Fruit fly (Drosophila melanogaster): Measurements from ENCODE around the gene CG32026.
A peak's percentile ranks its signal among the peaks of the same experiment; 100 is the strongest.

Gene CG32026

dm6 chr3L:8836162-8836561, at the start of gene CG32026:
CG32026 (plus strand) TSS chr3L:8836462.
- no peak for TF ChIP-seq noc (tag; optimal IDR thresholded peaks at IDR 0.05)

DNA sequence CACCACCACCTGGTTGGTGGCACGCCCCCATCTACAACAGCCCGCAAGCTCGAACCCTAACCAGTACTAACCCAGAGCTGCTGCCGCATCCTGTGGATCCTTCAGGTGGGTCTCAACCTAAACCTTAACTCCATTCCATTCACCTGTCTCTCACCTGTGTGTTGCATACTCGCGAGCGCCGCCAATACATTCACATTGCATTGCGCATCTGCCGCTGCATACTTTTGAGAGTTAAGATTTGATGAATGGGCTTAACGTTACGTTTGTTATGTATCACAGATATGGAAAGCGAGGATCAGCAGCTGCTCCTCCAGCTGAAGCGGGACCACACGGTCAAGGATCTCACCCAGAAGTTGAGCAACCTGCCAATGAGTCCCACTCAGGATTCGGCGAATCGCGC, 49.0 kb upstream of the CG32026 start:
- no peak for TF ChIP-seq noc (tag; optimal IDR thresholded peaks at IDR 0.05)

DNA sequence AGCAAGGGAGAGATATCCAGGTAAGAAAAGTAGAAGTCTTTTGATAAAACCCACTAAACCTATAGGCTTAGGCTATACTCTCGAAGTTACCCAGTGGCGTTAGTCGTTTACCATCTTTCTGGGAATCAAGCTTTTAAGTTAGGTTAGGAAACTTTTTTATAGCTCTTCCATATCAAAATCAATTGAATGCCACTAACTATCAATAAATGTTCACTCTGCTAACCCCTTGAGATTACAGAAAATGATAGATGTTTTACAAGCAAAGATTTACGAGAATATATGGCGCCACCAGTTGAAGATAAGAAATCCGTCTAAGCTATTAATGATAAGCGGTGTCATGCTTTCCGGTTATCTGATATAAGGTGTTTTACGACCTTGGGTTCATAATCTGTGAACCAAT, 48.6 kb upstream of the CG32026 start:
- peak; percentile 44 for TF ChIP-seq noc (tag; optimal IDR thresholded peaks at IDR 0.05)

- no peak for TF ChIP-seq noc (tag; optimal IDR thresholded peaks at IDR 0.05)
Observed at dm6 chr3L:8788445-8788844, 47.8 kb upstream of the CG32026 start, which contains the start of gene Acbp5. Acbp5 (minus strand) TSS chr3L:8788545.

- TF ChIP-seq noc (tag; optimal IDR thresholded peaks at IDR 0.05), result no peak
Observed at dm6 chr3L:8798129-8798528, 38.1 kb upstream of the CG32026 start.

dm6 chr3L:8798539-8798938, 37.7 kb upstream of the CG32026 start:
- TF ChIP-seq noc (tag; optimal IDR thresholded peaks at IDR 0.05), result no peak

DNA sequence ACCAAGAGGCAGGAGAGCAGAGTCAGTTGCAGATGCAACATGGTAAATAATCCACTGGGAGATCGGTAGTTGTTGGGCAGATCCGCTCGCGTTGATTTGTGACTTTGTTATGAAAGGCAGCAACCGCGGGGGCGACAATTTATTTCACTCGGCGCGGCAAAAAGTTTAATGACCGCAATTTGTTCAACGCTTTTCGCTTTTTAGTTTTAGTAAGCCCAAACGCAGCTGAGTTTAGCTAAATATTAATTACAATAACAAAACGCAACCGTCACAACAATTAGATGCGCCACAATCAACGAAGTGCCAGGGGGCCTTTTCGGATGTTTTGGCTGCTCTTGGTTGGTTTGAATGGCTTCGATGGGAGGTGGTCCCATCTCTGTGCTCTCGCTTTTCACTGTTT, 35.8 kb upstream of the CG32026 start, which contains the start of gene CG13310:
TSS of gene CG13310 (minus strand) at position 101 of the 400 bp plus-strand sequence.
- no peak for TF ChIP-seq noc (tag; optimal IDR thresholded peaks at IDR 0.05)

dm6 chr3L:8802064-8802463, 34.2 kb upstream of the CG32026 start, which contains the start of the genes CG13311 and CG34426:
CG13311 (minus strand) TSS chr3L:8802164.
CG34426 (plus strand) TSS chr3L:8802463.
- TF ChIP-seq noc (tag; optimal IDR thresholded peaks at IDR 0.05), result no peak

DNA sequence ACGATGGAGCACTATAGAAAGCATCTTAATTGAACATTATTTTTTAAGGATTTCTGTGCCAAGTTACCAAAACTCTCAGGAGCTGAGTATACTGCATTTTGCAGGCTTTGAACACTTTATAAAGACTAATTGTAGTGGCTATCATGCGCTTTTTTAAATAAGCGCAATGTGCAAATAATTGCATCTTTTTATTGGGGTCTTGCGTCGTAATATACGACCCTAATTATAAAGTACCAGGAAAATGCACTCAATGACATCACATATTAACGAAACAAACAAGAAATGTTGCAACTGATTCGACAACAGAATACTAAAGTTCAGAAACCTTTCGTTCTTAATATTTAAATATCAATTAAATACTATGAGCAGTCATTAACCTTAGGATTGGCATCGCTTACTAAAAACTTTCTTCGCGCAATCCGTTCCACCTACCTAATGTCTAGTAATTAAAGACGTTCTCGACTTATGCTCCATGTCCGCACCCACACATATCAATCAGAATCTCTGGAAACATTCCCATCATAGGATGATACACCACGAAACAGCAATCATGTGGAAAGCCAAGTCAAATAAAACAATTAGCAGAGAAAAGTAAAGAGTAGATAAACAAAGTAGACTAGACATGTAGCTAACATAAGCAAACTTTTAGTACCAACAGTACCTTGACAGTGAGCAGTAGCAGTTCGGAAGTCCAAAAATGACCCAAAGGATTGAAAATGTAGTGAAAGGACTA, 32.0 kb upstream of the CG32026 start, which contains the start of the genes CG32023 and CG34427:
TSS of gene CG32023 (minus strand) at position 101 of the 733 bp plus-strand sequence.
TSS of gene CG34427 (plus strand) at position 683 of the 733 bp plus-strand sequence.
- no peak for TF ChIP-seq noc (tag; optimal IDR thresholded peaks at IDR 0.05)

DNA sequence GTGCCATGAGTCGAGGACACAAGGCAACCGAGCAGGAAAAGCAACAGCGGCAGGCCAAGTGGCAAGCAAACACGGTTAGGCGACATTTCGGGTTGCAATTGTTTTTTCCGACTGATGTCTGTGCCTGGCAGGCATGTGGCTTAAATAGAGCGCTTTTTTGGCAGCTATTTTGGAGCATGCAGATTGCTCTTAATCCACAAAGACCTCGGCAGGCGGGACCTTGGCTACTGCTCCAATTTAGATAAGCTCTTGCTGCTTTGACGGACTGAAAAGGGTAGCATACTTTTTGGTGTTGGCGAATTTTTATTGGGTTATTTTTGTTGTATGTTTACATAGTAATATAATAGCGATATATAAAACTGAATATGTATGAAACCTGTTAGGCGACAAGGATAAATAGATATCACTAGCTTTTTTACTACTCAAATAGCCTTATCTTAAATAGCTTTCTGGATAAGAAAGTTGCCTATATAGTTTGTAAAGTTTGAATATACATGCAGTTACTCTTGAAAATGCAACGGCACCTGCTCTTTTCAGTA, 29.1 kb upstream of the CG32026 start, which contains the start of the genes CG13312 and CG32024:
TSS of gene CG13312 (minus strand) at position 101 of the 539 bp plus-strand sequence.
TSS of gene CG32024 (plus strand) at position 489 of the 539 bp plus-strand sequence.
- TF ChIP-seq noc (tag; optimal IDR thresholded peaks at IDR 0.05), result no peak

- no peak for TF ChIP-seq noc (tag; optimal IDR thresholded peaks at IDR 0.05)
Observed at dm6 chr3L:8808244-8808643, 28.0 kb upstream of the CG32026 start, which contains the start of gene CG13308. CG13308 (plus strand) TSS chr3L:8808544.

dm6 chr3L:8810095-8810494, 26.2 kb upstream of the CG32026 start, which contains the start of gene CG13309:
CG13309 (plus strand) TSS chr3L:8810395.
- no peak for TF ChIP-seq noc (tag; optimal IDR thresholded peaks at IDR 0.05)

DNA sequence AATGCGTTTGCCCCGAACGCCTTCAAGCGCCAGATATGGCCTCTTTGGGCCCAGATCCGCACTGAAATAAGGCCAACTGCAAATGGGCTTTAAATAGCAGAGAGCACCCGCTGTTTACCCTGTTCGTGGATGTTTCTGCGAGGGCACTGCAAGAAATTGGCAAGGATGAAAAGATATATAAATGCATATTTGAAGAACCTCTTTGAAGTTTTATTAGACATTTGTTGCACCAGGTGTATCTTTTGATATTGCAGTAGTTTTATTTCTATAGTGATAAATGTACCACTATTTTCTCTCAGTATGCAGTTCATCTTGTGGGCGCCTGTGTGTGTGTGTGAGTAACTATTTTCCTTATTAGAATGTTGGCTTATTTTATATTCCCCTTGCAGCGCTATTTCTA, 22.8 kb upstream of the CG32026 start:
- TF ChIP-seq noc (tag; optimal IDR thresholded peaks at IDR 0.05), result no peak

DNA sequence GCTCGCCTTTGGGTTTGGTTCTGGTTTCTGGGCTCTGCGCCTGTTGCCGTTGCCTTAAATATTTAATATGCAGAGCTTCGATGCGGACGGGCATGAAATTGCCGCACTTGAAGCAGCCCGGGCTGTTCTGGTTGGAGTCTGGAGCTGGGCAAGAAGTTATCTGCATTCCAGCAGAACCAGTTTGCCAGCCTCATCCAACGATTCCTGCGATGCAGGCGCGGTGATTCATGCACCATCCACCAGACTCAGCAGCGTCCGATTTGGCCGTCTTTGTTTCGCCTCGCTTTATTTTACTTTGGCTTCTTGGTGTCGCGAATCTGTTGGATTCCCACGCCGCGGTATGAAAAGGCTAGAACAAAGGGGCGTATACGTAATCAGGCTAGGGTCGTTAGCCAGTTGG, 16.8 kb upstream of the CG32026 start:
- TF ChIP-seq noc (tag; optimal IDR thresholded peaks at IDR 0.05), result no peak

DNA sequence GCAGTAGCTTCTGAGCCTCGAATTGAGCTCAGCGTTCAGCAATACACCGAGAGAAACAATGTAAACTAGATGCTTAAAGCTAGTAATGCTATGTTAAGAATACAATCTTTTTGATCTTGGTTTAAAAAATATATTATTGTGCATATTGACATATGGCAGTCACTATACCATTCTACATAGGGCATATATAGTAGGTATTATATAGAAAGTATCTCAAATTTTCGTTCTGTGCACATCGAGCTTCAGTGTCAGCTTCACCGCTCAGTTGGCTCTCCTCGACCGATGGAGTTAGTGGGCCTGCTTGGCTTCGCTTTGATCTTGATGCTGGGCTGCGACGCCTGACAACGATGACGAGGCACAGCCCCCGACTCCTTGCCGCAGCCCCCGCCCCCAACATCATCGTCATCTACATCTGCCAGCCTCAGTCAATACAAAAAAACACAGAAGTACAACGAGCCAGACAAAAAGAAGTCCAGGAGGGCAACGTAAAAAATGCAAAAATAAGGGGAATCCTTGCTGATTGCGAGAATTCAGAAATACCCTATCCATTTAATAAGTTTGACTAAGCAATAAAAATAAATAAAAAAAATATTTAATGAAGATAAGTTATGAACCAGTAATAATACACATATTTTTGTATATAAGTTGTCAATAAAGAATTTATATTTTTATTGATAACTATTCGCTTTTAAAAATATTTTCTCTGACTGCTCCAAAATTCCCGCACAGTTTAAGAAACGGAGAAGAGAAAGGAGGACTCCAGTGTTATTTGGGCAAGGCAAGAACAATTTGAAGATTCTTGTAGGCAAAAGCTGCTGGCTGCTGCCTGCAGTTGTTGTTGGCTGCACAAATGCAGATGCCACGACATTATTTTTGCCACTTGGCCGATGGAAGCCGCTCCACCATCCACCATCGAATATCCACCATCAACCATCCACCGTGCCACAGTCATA, 14.3 kb upstream of the CG32026 start:
- TF ChIP-seq noc (tag; optimal IDR thresholded peaks at IDR 0.05), result no peak

Measured in whole organism, larva.